Worm (Caenorhabditis elegans) whole organism, L2 larva: ENCODE measurements around the gene Y42G9A.2.

Experiments used
- C34F6.9 ChIP-seq: fragments of 150-350 bp; optimal IDR thresholded peaks from 2 replicates; lab custom pipeline; 2014; ENCODE audit warnings: missing biosample characterization, missing genetic modification characterization
- R02D3.7 ChIP-seq: fragments of 150-350 bp; optimal IDR thresholded peaks from 2 replicates; lab custom pipeline; 2014; ENCODE audit warnings: missing biosample characterization, missing genetic modification characterization
- ZK546.5 ChIP-seq: sonication (generic microtip); optimal IDR thresholded peaks from 2 replicates; lab custom pipeline; 2017; ENCODE audit warnings: missing biosample characterization, missing genetic modification characterization
- alr-1 ChIP-seq: fragments of 150-350 bp; optimal IDR thresholded peaks from 2 replicates; lab custom pipeline; 2014; ENCODE audit warnings: missing biosample characterization, missing genetic modification characterization
- ama-1 ChIP-seq: fragments of 150-350 bp; optimal IDR thresholded peaks from 2 replicates; lab custom pipeline; 2018; ENCODE audit warnings: inconsistent platforms
- blmp-1 ChIP-seq: sonication (generic microtip); optimal IDR thresholded peaks from 2 replicates; lab custom pipeline; 2017; ENCODE audit warnings: missing genetic modification characterization, mild to moderate bottlenecking, missing compliant biosample characterization, antibody characterized with exemption, moderate library complexity; ENCODE audit not compliant: insufficient read depth
- ceh-82 ChIP-seq: fragments of 150-350 bp; optimal IDR thresholded peaks from 2 replicates; lab custom pipeline; 2014; ENCODE audit warnings: missing biosample characterization, missing genetic modification characterization
- crh-2 ChIP-seq: sonication (generic microtip); optimal IDR thresholded peaks from 2 replicates; lab custom pipeline; 2017; ENCODE audit warnings: missing biosample characterization, missing genetic modification characterization
- dmd-4 ChIP-seq: sonication (generic microtip); optimal IDR thresholded peaks from 2 replicates; lab custom pipeline; 2017; ENCODE audit warnings: missing biosample characterization, missing genetic modification characterization
- egl-27 ChIP-seq: sonication (generic microtip); optimal IDR thresholded peaks from 3 replicates; lab custom pipeline; 2017; ENCODE audit warnings: missing biosample characterization, missing genetic modification reagents, missing genetic modification characterization
- elt-3 ChIP-seq: sonication (generic microtip); optimal IDR thresholded peaks from 2 replicates; lab custom pipeline; 2017; ENCODE audit warnings: missing biosample characterization, missing genetic modification characterization
- fos-1 ChIP-seq: fragments of 150-350 bp; optimal IDR thresholded peaks from 2 replicates; lab custom pipeline; 2014; ENCODE audit warnings: missing biosample characterization, missing genetic modification characterization
- gmeb-1 ChIP-seq: fragments of 150-350 bp; optimal IDR thresholded peaks from 2 replicates; lab custom pipeline; 2014; ENCODE audit warnings: missing biosample characterization, missing genetic modification characterization
- lin-11 ChIP-seq: fragments of 150-350 bp; sonication (generic microtip); optimal IDR thresholded peaks from 2 replicates; lab custom pipeline; 2014; ENCODE audit warnings: missing biosample characterization, missing genetic modification characterization, inconsistent platforms, mixed read lengths
- lin-13 ChIP-seq: fragments of 150-350 bp; optimal IDR thresholded peaks from 2 replicates; lab custom pipeline; 2014; ENCODE audit warnings: missing biosample characterization, missing genetic modification reagents, missing genetic modification characterization
- lin-39 ChIP-seq: fragments of 150-350 bp; optimal IDR thresholded peaks from 2 replicates; lab custom pipeline; 2014; ENCODE audit warnings: missing biosample characterization, missing genetic modification reagents, missing genetic modification characterization
- mdl-1 ChIP-seq, 2 experiments: fragments of 150-350 bp in 1 of 2; sonication (generic microtip) in 1 of 2; optimal IDR thresholded peaks; 2 replicates each; lab custom pipeline; 2017; ENCODE audit warnings: missing biosample characterization in 2 of 2, missing genetic modification characterization in 2 of 2
- nhr-10 ChIP-seq: sonication (generic microtip); optimal IDR thresholded peaks from 2 replicates; lab custom pipeline; 2017; ENCODE audit warnings: missing biosample characterization, missing genetic modification characterization
- nhr-129 ChIP-seq: fragments of 150-350 bp; optimal IDR thresholded peaks from 2 replicates; lab custom pipeline; 2014; ENCODE audit warnings: missing biosample characterization, missing genetic modification characterization
- nhr-237 ChIP-seq: fragments of 150-350 bp; optimal IDR thresholded peaks from 2 replicates; lab custom pipeline; 2014; ENCODE audit warnings: missing biosample characterization, missing genetic modification characterization
- nhr-25 ChIP-seq: fragments of 150-350 bp; sonication (generic microtip); optimal IDR thresholded peaks from 3 replicates; lab custom pipeline; 2014; ENCODE audit warnings: missing biosample characterization, missing genetic modification characterization
- nhr-6 ChIP-seq: fragments of 150-350 bp; optimal IDR thresholded peaks from 2 replicates; lab custom pipeline; 2014; ENCODE audit warnings: missing biosample characterization, missing genetic modification characterization
- peb-1 ChIP-seq: fragments of 150-350 bp; optimal IDR thresholded peaks from 2 replicates; lab custom pipeline; 2014; ENCODE audit warnings: missing biosample characterization, missing genetic modification characterization
- sem-4 ChIP-seq: fragments of 150-350 bp; optimal IDR thresholded peaks from 2 replicates; lab custom pipeline; 2014; ENCODE audit warnings: missing biosample characterization, missing genetic modification reagents, missing genetic modification characterization
- skn-1 ChIP-seq: sonication (generic microtip); optimal IDR thresholded peaks from 2 replicates; lab custom pipeline; 2017; ENCODE audit warnings: missing biosample characterization, missing genetic modification characterization
- sma-9 ChIP-seq, 2 experiments: fragments of 150-350 bp in 1 of 2; sonication (generic microtip) in 1 of 2; optimal IDR thresholded peaks; 2 replicates each; lab custom pipeline; 2014 to 2016; ENCODE audit warnings: missing genetic modification characterization in 2 of 2, mild to moderate bottlenecking in 1 of 2, missing biosample characterization in 1 of 2, missing compliant biosample characterization in 1 of 2, missing genetic modification reagents in 1 of 2, moderate library complexity in 1 of 2
- snpc-4 ChIP-seq: fragments of 150-350 bp; optimal IDR thresholded peaks from 2 replicates; lab custom pipeline; 2014; ENCODE audit warnings: missing biosample characterization, missing genetic modification characterization
- unc-39 ChIP-seq: fragments of 150-350 bp; optimal IDR thresholded peaks from 2 replicates; lab custom pipeline; 2014; ENCODE audit warnings: missing biosample characterization, missing genetic modification characterization
- unc-55 ChIP-seq: fragments of 150-350 bp; sonication (generic microtip); optimal IDR thresholded peaks from 3 replicates; lab custom pipeline; 2014; ENCODE audit warnings: missing biosample characterization, missing genetic modification reagents, missing genetic modification characterization
- unc-62 ChIP-seq: fragments of 150-350 bp; optimal IDR thresholded peaks from 2 replicates; lab custom pipeline; 2014; ENCODE audit warnings: missing biosample characterization, missing genetic modification reagents, missing genetic modification characterization
- zag-1 ChIP-seq: fragments of 150-350 bp; optimal IDR thresholded peaks from 2 replicates; lab custom pipeline; 2014; ENCODE audit warnings: missing biosample characterization, missing genetic modification characterization
- ztf-1 ChIP-seq: fragments of 200-800 bp; sonication (Bioruptor generic); conservative IDR thresholded peaks from 2 replicates; pipeline ENCODE4 v1.3.6; 2022; ENCODE audit warnings: missing genetic modification characterization, missing compliant biosample characterization
- ztf-11 ChIP-seq: sonication (generic microtip); optimal IDR thresholded peaks from 2 replicates; lab custom pipeline; 2017; ENCODE audit warnings: missing biosample characterization, missing genetic modification characterization
- ztf-4 ChIP-seq: fragments of 150-350 bp; optimal IDR thresholded peaks from 2 replicates; lab custom pipeline; 2014; ENCODE audit warnings: missing biosample characterization, missing genetic modification characterization

Y42G9A.2 gene

DNA sequence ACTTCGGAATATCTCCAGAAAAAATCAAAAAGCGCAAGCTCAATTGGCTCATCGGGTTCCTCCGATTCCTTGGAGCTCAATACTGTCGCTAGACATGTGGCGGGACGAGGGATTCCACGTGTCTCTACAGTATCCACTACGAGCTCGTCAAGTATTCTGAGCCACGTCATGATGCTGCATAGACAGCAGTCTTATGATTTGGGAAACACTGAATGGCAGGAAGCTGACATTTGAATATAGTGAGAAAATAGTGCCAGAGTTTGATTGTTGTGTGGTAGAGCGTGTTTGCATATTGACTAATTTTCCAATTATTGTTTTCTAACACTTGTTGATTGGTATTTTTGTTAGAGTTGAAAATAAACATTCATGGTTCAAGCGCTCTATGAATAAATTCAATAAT is 15.4 kb downstream of the Y42G9A.2 start:
- TF ChIP-seq unc-55 (GFP tag; lab: Kevin White, UChicago) (no peak), lin-11 (no peak), nhr-10 (tag; lab: Kevin White, UChicago) (no peak), dmd-4 (tag; lab: Kevin White, UChicago) (no peak), peb-1 (no peak), R02D3.7 (no peak), ztf-4 (tag; lab: Kevin White, UChicago) (no peak), nhr-129 (tag; lab: Kevin White, UChicago) (no peak), unc-39 (tag; lab: Kevin White, UChicago) (no peak), sma-9 (GFP tag; optimal IDR thresholded peaks at IDR 0.05; lab: Kevin White, UChicago) (no peak), sma-9 (tag; optimal IDR thresholded peaks at IDR 0.05; lab: Kevin White, UChicago) (no peak), snpc-4 (tag; lab: Kevin White, UChicago) (no peak)

DNA sequence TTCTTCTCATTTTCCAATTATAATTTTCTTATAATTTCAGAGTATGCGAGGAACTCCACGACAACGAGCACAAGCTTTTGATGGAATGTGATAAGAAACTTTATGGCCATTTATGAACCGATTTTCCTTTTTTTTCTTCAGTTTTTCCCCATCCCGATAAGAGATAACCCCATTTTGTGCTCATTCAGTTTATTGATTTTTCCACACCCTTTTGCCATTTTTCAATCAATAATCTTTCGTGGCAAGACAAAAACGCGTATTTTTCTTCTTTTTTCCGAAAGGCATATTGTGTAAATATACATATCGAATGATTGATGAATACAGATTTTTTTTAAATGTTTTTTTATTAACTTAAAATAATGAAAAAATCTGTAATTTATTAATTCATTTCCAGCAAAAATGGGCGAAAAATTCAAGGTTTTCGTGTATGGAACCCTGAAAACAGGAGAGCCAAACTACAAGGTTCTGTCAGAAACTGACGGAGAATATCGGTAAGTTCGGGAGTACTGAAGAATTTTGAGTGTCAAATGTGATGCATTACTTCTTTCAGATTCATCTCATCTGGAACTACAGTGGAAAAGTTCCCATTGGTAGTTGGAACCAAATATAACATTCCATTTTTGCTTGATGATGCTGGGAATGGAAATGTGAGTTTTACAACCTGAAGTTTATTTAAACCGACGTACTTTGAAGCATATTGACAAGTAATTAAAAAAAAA is 16.4 kb downstream of the Y42G9A.2 start, which contains the start of gene F42A10.9:
F42A10.9 (plus strand) TSS at position 321 of the 719 bp plus-strand sequence.
- peak; percentile 86 for TF ChIP-seq ama-1 (lab: Kevin White, UChicago)
- TF ChIP-seq nhr-10 (tag; lab: Kevin White, UChicago), result no peak
- TF ChIP-seq blmp-1 (tag; lab: Kevin White, UChicago), result no peak
- TF ChIP-seq nhr-129 (tag; lab: Kevin White, UChicago), result peak; percentile 34
- TF ChIP-seq ztf-1 (GFP tag; lab: Robert Waterston, UW), result no peak
- TF ChIP-seq crh-2 (tag; lab: Kevin White, UChicago), result peak; percentile 0
- peak; percentile 48 for TF ChIP-seq C34F6.9 (tag; lab: Kevin White, UChicago)
- TF ChIP-seq sem-4 (tag; lab: Kevin White, UChicago), result no peak
- peak; percentile 5 for TF ChIP-seq nhr-25 (tag; lab: Kevin White, UChicago)
- peak; percentile 35 for TF ChIP-seq sma-9 (GFP tag; optimal IDR thresholded peaks at IDR 0.05; lab: Kevin White, UChicago)
- TF ChIP-seq sma-9 (tag; optimal IDR thresholded peaks at IDR 0.05; lab: Kevin White, UChicago), result no peak
- no peak for TF ChIP-seq skn-1 (tag; lab: Kevin White, UChicago)
- peak; percentile 34 for TF ChIP-seq fos-1
- no peak for TF ChIP-seq snpc-4 (tag; lab: Kevin White, UChicago)
- no peak for TF ChIP-seq nhr-237
- TF ChIP-seq lin-13 (GFP tag; lab: Kevin White, UChicago), result peak; percentile 17

DNA sequence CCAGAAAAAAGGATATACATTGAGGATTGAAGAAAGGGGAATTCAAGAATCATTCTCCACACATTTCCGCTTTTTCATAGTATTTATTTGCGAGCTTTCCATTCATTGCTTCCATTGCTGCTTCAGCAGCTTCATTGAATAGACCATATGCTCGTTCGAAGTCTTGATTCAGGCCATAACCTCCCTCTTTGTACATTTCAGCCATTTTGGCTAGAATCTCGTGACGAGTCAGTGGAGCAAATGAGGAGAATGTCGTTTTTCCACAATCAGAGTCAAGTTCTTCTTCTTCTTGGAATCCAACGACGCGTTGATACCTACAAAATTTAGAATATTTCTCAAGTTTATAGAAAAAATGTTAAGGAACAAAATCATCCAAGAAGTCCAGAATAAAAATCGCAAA is 17.3 kb downstream of the Y42G9A.2 start:
- TF ChIP-seq ztf-11 (tag; lab: Kevin White, UChicago) (no peak), unc-55 (GFP tag; lab: Kevin White, UChicago) (no peak), alr-1 (tag; lab: Kevin White, UChicago) (no peak), snpc-4 (tag; lab: Kevin White, UChicago) (no peak), ceh-82 (no peak), lin-11 (no peak), skn-1 (tag; lab: Kevin White, UChicago) (no peak), zag-1 (tag; lab: Kevin White, UChicago) (no peak), gmeb-1 (tag; lab: Kevin White, UChicago) (no peak), ZK546.5 (tag; lab: Kevin White, UChicago) (no peak), lin-39 (no peak), ztf-4 (tag; lab: Kevin White, UChicago) (no peak)

DNA sequence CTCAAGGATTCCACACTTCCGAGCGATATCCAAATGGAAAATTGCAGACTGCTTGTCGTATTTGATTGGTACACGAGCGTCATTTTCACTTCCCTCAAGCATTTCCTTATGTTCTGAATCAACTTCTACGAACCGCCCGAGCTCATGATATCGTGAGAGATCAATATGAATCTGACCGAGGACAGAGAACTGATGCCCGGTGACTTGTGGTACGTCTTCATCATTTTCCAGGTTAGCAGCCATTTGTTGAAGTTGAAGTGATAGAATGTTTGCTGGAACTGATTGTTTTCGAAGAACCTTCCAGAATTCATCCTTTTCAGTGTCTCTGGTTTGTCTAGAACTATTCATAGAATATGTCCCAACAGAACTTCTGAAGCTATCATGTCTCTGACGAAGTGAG is 18.6 kb downstream of the Y42G9A.2 start:
- TF ChIP-seq unc-62 (GFP tag; lab: Kevin White, UChicago) (no peak), dmd-4 (tag; lab: Kevin White, UChicago) (no peak), lin-13 (GFP tag; lab: Kevin White, UChicago) (no peak), nhr-6 (tag; lab: Kevin White, UChicago) (no peak), blmp-1 (tag; lab: Kevin White, UChicago) (no peak)
- TF ChIP-seq, all 48 proteins: peak for 0

DNA sequence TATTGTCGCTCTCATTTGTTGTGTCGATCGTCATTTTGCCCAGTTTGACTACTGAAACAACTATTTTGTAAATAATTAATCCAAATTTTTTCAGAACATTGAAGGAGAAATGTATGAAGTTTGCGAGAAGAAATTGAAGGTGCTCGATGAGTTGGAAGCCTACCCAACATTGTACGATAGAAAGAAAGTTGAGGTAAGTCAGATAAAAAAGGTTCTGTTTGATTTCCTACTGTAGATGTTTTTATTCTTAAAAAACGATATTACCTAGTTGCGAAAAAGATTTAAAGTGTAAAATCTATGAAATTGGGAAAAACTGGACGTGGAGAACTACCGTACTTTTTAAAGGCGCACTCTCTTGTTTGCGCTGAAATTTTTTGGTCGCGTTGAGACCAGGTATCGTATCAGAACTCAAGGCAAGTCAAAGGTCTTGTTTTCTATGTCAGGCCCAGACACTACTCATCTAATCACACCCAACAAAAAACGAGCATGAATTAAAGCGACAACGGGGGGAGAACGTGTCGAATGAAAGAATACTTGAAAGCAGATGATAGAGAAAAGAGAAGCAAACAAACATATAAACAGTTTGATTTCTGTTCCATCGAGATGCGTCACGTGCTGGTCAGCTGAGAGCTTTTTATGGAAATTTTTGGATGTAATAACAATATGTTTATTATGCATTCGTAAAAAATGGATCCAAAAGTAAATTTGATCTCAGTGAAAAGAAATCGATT is 20.7 kb downstream of the Y42G9A.2 start, which contains the start of gene efk-1:
efk-1 (minus strand) TSS at position 51 of the 731 bp plus-strand sequence.
- TF ChIP-seq nhr-129 (tag; lab: Kevin White, UChicago) (peak; percentile 42), ama-1 (lab: Kevin White, UChicago) (peak; percentile 20), elt-3 (no peak), ZK546.5 (tag; lab: Kevin White, UChicago) (no peak), R02D3.7 (no peak), nhr-237 (no peak), egl-27 (tag; lab: Kevin White, UChicago) (no peak), mdl-1 (tag; optimal IDR thresholded peaks at IDR 0.05; lab: Kevin White, UChicago) (no peak), peb-1 (no peak), C34F6.9 (tag; lab: Kevin White, UChicago) (peak; percentile 21), ztf-1 (GFP tag; lab: Robert Waterston, UW) (no peak), crh-2 (tag; lab: Kevin White, UChicago) (peak; percentile 36), ztf-4 (tag; lab: Kevin White, UChicago) (no peak)
